Worm (Caenorhabditis elegans): ENCODE results near the gene C29A12.22.

ce11 chrV:10814333-10814732 lies 2.5 kb downstream of the C29A12.22 start:
- TF ChIP-seq ama-1 (optimal IDR thresholded peaks at IDR 0.05): no peak
- no peak for TF ChIP-seq tbx-37 (GFP tag; conservative IDR thresholded peaks at IDR 0.05)
